Worm (Caenorhabditis elegans) whole organism, late embryonic: ENCODE results near the gene F47B8.14.

ENCODE experiments used
- C08G9.2 ChIP-seq: sonication (generic microtip); optimal IDR thresholded peaks from 2 replicates; lab custom pipeline; 2016; ENCODE audit warnings: mild to moderate bottlenecking, missing genetic modification characterization, moderate library complexity, missing compliant biosample characterization
- C38D4.7 ChIP-seq: fragments of 200-800 bp; sonication (Bioruptor generic); optimal IDR thresholded peaks from 2 replicates; lab custom pipeline; 2018; ENCODE audit warnings: mild to moderate bottlenecking, missing genetic modification characterization, moderate library complexity, missing compliant biosample characterization
- F13H6.1 ChIP-seq: sonication (generic microtip); optimal IDR thresholded peaks from 2 replicates; lab custom pipeline; 2016; ENCODE audit warnings: missing genetic modification characterization, missing compliant biosample characterization
- K02D7.2 ChIP-seq: sonication (generic microtip); optimal IDR thresholded peaks from 2 replicates; lab custom pipeline; 2017; ENCODE audit warnings: mild to moderate bottlenecking, missing genetic modification characterization, missing compliant biosample characterization
- ahr-1 ChIP-seq: sonication (generic microtip); optimal IDR thresholded peaks from 2 replicates; lab custom pipeline; 2016; ENCODE audit warnings: missing genetic modification characterization, missing compliant biosample characterization
- ceh-14 ChIP-seq: sonication (generic microtip); optimal IDR thresholded peaks from 2 replicates; lab custom pipeline; 2016; ENCODE audit warnings: missing genotype, missing genetic modification characterization, missing compliant biosample characterization
- ceh-18 ChIP-seq: sonication (generic microtip); optimal IDR thresholded peaks from 2 replicates; lab custom pipeline; 2016; ENCODE audit warnings: missing genetic modification characterization, missing compliant biosample characterization
- ceh-19 ChIP-seq: fragments of 200-800 bp; sonication (Bioruptor generic); optimal IDR thresholded peaks from 2 replicates; lab custom pipeline; 2018; ENCODE audit warnings: mild to moderate bottlenecking, missing genetic modification characterization, missing compliant biosample characterization
- ceh-2 ChIP-seq: sonication (generic microtip); optimal IDR thresholded peaks from 2 replicates; lab custom pipeline; 2016; ENCODE audit warnings: missing genotype, missing genetic modification characterization, missing compliant biosample characterization
- ceh-24 ChIP-seq: sonication (generic microtip); optimal IDR thresholded peaks from 2 replicates; lab custom pipeline; 2016; ENCODE audit warnings: mild to moderate bottlenecking, missing genetic modification characterization, missing compliant biosample characterization
- ceh-31 ChIP-seq: sonication (generic microtip); optimal IDR thresholded peaks from 2 replicates; lab custom pipeline; 2016; ENCODE audit warnings: missing genetic modification characterization, missing compliant biosample characterization
- ceh-34 ChIP-seq: sonication (generic microtip); optimal IDR thresholded peaks from 2 replicates; lab custom pipeline; 2016; ENCODE audit warnings: mild to moderate bottlenecking, missing genetic modification characterization, missing compliant biosample characterization
- ceh-45 ChIP-seq: fragments of 200-800 bp; sonication (Bioruptor generic); IDR thresholded peaks from 2 replicates; pipeline ENCODE4 v1.3.6; 2022; ENCODE audit warnings: missing genetic modification reagents, missing genetic modification characterization, missing compliant biosample characterization
- ceh-48 ChIP-seq: sonication (generic microtip); optimal IDR thresholded peaks from 2 replicates; lab custom pipeline; 2016; ENCODE audit warnings: missing genetic modification characterization, inconsistent platforms, missing compliant biosample characterization
- ceh-6 ChIP-seq: fragments of 200-800 bp; sonication (Bioruptor generic); optimal IDR thresholded peaks from 2 replicates; lab custom pipeline; 2018; ENCODE audit warnings: mild to moderate bottlenecking, missing genetic modification characterization, missing compliant biosample characterization
- ceh-9 ChIP-seq: sonication (generic microtip); optimal IDR thresholded peaks from 2 replicates; lab custom pipeline; 2016; ENCODE audit warnings: mild to moderate bottlenecking, missing genetic modification characterization, inconsistent platforms, missing compliant biosample characterization
- che-1 ChIP-seq: sonication (generic microtip); optimal IDR thresholded peaks from 2 replicates; lab custom pipeline; 2016; ENCODE audit warnings: mild to moderate bottlenecking, missing genetic modification characterization, missing compliant biosample characterization
- dve-1 ChIP-seq: sonication (generic microtip); optimal IDR thresholded peaks from 2 replicates; lab custom pipeline; 2017; ENCODE audit warnings: antibody characterized with exemption, mild to moderate bottlenecking, missing genetic modification characterization, missing compliant biosample characterization
- elt-2 ChIP-seq: sonication (generic microtip); optimal IDR thresholded peaks from 2 replicates; lab custom pipeline; 2016; ENCODE audit warnings: missing genetic modification reagents, missing genetic modification characterization, missing compliant biosample characterization
- ets-4 ChIP-seq: sonication (generic microtip); optimal IDR thresholded peaks from 2 replicates; lab custom pipeline; 2016; ENCODE audit warnings: missing genetic modification characterization, missing compliant biosample characterization
- eyg-1 ChIP-seq: sonication (generic microtip); optimal IDR thresholded peaks from 2 replicates; lab custom pipeline; 2016; ENCODE audit warnings: missing genotype, missing genetic modification characterization, missing compliant biosample characterization
- fax-1 ChIP-seq: sonication (generic microtip); optimal IDR thresholded peaks from 2 replicates; lab custom pipeline; 2016; ENCODE audit warnings: missing genotype, missing genetic modification characterization, missing compliant biosample characterization
- fkh-6 ChIP-seq: sonication (generic microtip); optimal IDR thresholded peaks from 2 replicates; lab custom pipeline; 2016; ENCODE audit warnings: missing genetic modification characterization, missing compliant biosample characterization
- gmeb-2 ChIP-seq: sonication (generic microtip); optimal IDR thresholded peaks from 2 replicates; lab custom pipeline; 2016; ENCODE audit warnings: missing genetic modification characterization, inconsistent platforms, missing compliant biosample characterization
- hlh-30 ChIP-seq: sonication (generic microtip); optimal IDR thresholded peaks from 2 replicates; lab custom pipeline; 2017; ENCODE audit warnings: antibody characterized with exemption, missing genetic modification characterization, missing compliant biosample characterization; ENCODE audit not compliant: insufficient read depth
- hlh-6 ChIP-seq: sonication (generic microtip); optimal IDR thresholded peaks from 2 replicates; lab custom pipeline; 2016; ENCODE audit warnings: missing genotype, missing genetic modification characterization, missing compliant biosample characterization
- hlh-8 ChIP-seq: sonication (generic microtip); optimal IDR thresholded peaks from 2 replicates; lab custom pipeline; 2016; ENCODE audit warnings: missing genotype, missing genetic modification characterization, missing compliant biosample characterization
- lin-11 ChIP-seq: fragments of 200-800 bp; sonication (Bioruptor generic); optimal IDR thresholded peaks from 2 replicates; lab custom pipeline; 2018; ENCODE audit warnings: mild to moderate bottlenecking, missing genetic modification characterization, missing compliant biosample characterization
- madf-2 ChIP-seq: sonication (generic microtip); optimal IDR thresholded peaks from 2 replicates; lab custom pipeline; 2017; ENCODE audit warnings: missing genetic modification characterization, missing compliant biosample characterization
- mec-3 ChIP-seq: sonication (generic microtip); optimal IDR thresholded peaks from 2 replicates; lab custom pipeline; 2016; ENCODE audit warnings: borderline replicate concordance, missing genetic modification characterization, missing compliant biosample characterization
- nfya-1 ChIP-seq: sonication (generic microtip); optimal IDR thresholded peaks from 2 replicates; lab custom pipeline; 2017; ENCODE audit warnings: missing genetic modification characterization, mild to moderate bottlenecking, missing compliant biosample characterization, antibody characterized with exemption, moderate library complexity
- odd-2 ChIP-seq: sonication (generic microtip); optimal IDR thresholded peaks from 2 replicates; lab custom pipeline; 2017; ENCODE audit warnings: antibody characterized with exemption, mild to moderate bottlenecking, missing genetic modification characterization, missing compliant biosample characterization
- pag-3 ChIP-seq: sonication (generic microtip); optimal IDR thresholded peaks from 2 replicates; lab custom pipeline; 2016; ENCODE audit warnings: missing compliant biosample characterization, missing genetic modification characterization, borderline replicate concordance
- pax-1 ChIP-seq: fragments of 150-350 bp; optimal IDR thresholded peaks from 2 replicates; lab custom pipeline; 2014; ENCODE audit warnings: missing biosample characterization, missing genetic modification characterization
- pha-2 ChIP-seq: sonication (generic microtip); optimal IDR thresholded peaks from 2 replicates; lab custom pipeline; 2017; ENCODE audit warnings: mild to moderate bottlenecking, missing genetic modification characterization, missing compliant biosample characterization
- pros-1 ChIP-seq: fragments of 150-350 bp; optimal IDR thresholded peaks from 2 replicates; lab custom pipeline; 2014; ENCODE audit warnings: missing biosample characterization, missing genetic modification reagents, missing genetic modification characterization
- ref-2 ChIP-seq: sonication (generic microtip); optimal IDR thresholded peaks from 2 replicates; lab custom pipeline; 2016; ENCODE audit warnings: missing genetic modification characterization, missing compliant biosample characterization
- rnt-1 ChIP-seq: sonication (generic microtip); optimal IDR thresholded peaks from 2 replicates; lab custom pipeline; 2016; ENCODE audit warnings: missing genetic modification characterization, missing compliant biosample characterization
- syd-9 ChIP-seq: sonication (generic microtip); optimal IDR thresholded peaks from 2 replicates; lab custom pipeline; 2016; ENCODE audit warnings: mild to moderate bottlenecking, missing genetic modification characterization, moderate library complexity, missing compliant biosample characterization
- tbx-2 ChIP-seq: sonication (generic microtip); optimal IDR thresholded peaks from 2 replicates; lab custom pipeline; 2016; ENCODE audit warnings: missing genetic modification characterization, missing compliant biosample characterization
- tbx-7 ChIP-seq: sonication (generic microtip); optimal IDR thresholded peaks from 2 replicates; lab custom pipeline; 2016; ENCODE audit warnings: missing genotype, missing genetic modification characterization, missing compliant biosample characterization
- unc-3 ChIP-seq, 2 experiments: fragments of 200-800 bp in 1 of 2; sonication (Bioruptor generic) in 1 of 2; sonication (generic microtip) in 1 of 2; conservative IDR thresholded peaks in 1 of 2; optimal IDR thresholded peaks in 1 of 2; 2 replicates each; pipeline versions ENCODE4 v1.3.6 to Lab custom; 2016 to 2022; ENCODE audit warnings: missing compliant biosample characterization in 2 of 2, missing genetic modification characterization in 2 of 2, missing genetic modification reagents in 1 of 2
- unc-42 ChIP-seq: sonication (generic microtip); optimal IDR thresholded peaks from 2 replicates; lab custom pipeline; 2016; ENCODE audit warnings: missing genotype, missing genetic modification characterization, missing compliant biosample characterization
- unc-86 ChIP-seq: sonication (generic microtip); optimal IDR thresholded peaks from 2 replicates; lab custom pipeline; 2016; ENCODE audit warnings: missing genetic modification characterization, missing compliant biosample characterization
- zip-5 ChIP-seq: sonication (generic microtip); optimal IDR thresholded peaks from 2 replicates; lab custom pipeline; 2016; ENCODE audit warnings: missing genetic modification characterization, missing compliant biosample characterization

Gene F47B8.14

ce11 chrV:14347234-14347826 lies 27.0 kb downstream of the F47B8.14 start, which contains the start of gene cept-2 (continued):
- peak; percentile 4 for TF ChIP-seq hlh-30 (tag; lab: Kevin White, UChicago)
- TF ChIP-seq pros-1 (tag; lab: Kevin White, UChicago): no peak
- TF ChIP-seq ceh-18 (tag; lab: Kevin White, UChicago): peak; percentile 77
- TF ChIP-seq ceh-45 (GFP tag; lab: Robert Waterston, UW): no peak
- TF ChIP-seq ceh-19 (GFP tag; lab: Kevin White, UChicago): no peak
- no peak for TF ChIP-seq ceh-9 (tag; lab: Kevin White, UChicago)
- peak; percentile 57 for TF ChIP-seq ahr-1
- no peak for TF ChIP-seq K02D7.2 (tag; lab: Kevin White, UChicago)
- TF ChIP-seq ceh-48 (tag; lab: Kevin White, UChicago): no peak
- TF ChIP-seq unc-42: peak; percentile 83
- no peak for TF ChIP-seq che-1 (tag; lab: Kevin White, UChicago)
- TF ChIP-seq fax-1 (tag; lab: Kevin White, UChicago): peak; percentile 75
- TF ChIP-seq gmeb-2: peak; percentile 21
- TF ChIP-seq pax-1 (tag; lab: Kevin White, UChicago): peak; percentile 75
- TF ChIP-seq hlh-6: no peak
- TF ChIP-seq hlh-8: peak; percentile 58
- peak; percentile 44 for TF ChIP-seq madf-2 (tag; lab: Kevin White, UChicago)
- peak; percentile 87 for TF ChIP-seq tbx-2
- peak; percentile 75 for TF ChIP-seq nfya-1 (tag; lab: Kevin White, UChicago)
- no peak for TF ChIP-seq C38D4.7
- TF ChIP-seq, all 69 proteins: peak for 28

DNA sequence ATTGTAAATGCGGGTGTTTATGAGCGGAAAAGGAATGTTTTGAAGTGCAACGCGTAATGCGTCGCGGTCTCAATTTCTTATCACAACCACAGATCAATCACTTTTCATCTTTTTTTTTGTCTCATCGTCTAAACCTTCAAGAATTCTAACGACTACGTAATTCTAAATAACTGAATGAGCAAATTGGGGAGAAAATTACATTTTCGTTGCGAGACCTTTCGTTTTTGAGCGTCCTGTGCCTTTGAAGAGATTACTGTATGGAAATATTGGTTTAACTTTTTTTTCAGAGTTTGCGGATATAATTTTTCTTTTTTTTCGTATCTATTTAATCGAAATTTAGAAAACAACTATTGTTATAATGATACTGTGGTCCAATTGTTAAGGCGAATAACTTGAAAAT lies 30.2 kb downstream of the F47B8.14 start:
- TF ChIP-seq ref-2 (tag; lab: Kevin White, UChicago) (no peak), pag-3 (tag; lab: Kevin White, UChicago) (no peak), ceh-9 (tag; lab: Kevin White, UChicago) (no peak), eyg-1 (tag; lab: Kevin White, UChicago) (no peak), fax-1 (tag; lab: Kevin White, UChicago) (no peak), che-1 (tag; lab: Kevin White, UChicago) (no peak), hlh-6 (no peak), hlh-8 (no peak)

DNA sequence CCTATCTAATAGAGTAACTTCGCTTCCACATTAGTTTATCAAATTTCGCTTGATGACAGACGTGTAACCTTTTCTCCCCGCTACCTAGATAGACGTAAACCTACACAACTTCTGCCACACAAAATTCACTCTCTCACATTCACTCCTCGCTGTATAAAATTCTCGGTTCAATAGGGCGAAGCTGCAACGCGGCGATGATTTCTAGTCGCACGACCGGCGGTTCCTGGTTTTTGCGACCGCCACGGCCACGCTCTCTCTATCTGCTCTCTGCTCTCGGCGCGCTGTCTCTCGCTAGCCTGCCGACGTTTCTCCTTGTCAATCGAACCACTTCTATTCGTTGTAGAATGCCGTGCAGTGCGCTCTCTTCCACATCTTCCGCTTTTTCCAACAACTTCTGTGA lies 30.6 kb downstream of the F47B8.14 start:
- TF ChIP-seq C08G9.2: peak; percentile 64
- no peak for TF ChIP-seq ceh-48 (tag; lab: Kevin White, UChicago)
- TF ChIP-seq ceh-19 (GFP tag; lab: Kevin White, UChicago): no peak
- peak; percentile 75 for TF ChIP-seq tbx-2
- TF ChIP-seq odd-2 (tag; lab: Kevin White, UChicago): no peak
- TF ChIP-seq dve-1 (tag; lab: Kevin White, UChicago): peak; percentile 22
- peak; percentile 78 for TF ChIP-seq ceh-31 (tag; lab: Kevin White, UChicago)
- TF ChIP-seq zip-5 (tag; lab: Kevin White, UChicago): no peak
- no peak for TF ChIP-seq mec-3 (tag; lab: Kevin White, UChicago)
- TF ChIP-seq pag-3 (tag; lab: Kevin White, UChicago): no peak
- no peak for TF ChIP-seq fax-1 (tag; lab: Kevin White, UChicago)
- TF ChIP-seq ceh-14 (tag; lab: Kevin White, UChicago): peak; percentile 55
- peak; percentile 7 for TF ChIP-seq ceh-2
- TF ChIP-seq lin-11 (tag; lab: Kevin White, UChicago): no peak
- TF ChIP-seq elt-2 (tag; lab: Kevin White, UChicago): no peak
- no peak for TF ChIP-seq ahr-1
- TF ChIP-seq ceh-6 (GFP tag; lab: Kevin White, UChicago): no peak
- TF ChIP-seq madf-2 (tag; lab: Kevin White, UChicago): peak; percentile 0
- no peak for TF ChIP-seq unc-3 (GFP tag; conservative IDR thresholded peaks at IDR 0.05; lab: Robert Waterston, UW)
- no peak for TF ChIP-seq unc-3 (tag; optimal IDR thresholded peaks at IDR 0.05; lab: Kevin White, UChicago)
- peak; percentile 38 for TF ChIP-seq ets-4 (tag; lab: Kevin White, UChicago)
- peak; percentile 54 for TF ChIP-seq ref-2 (tag; lab: Kevin White, UChicago)
- peak; percentile 3 for TF ChIP-seq F13H6.1 (tag; lab: Kevin White, UChicago)
- peak; percentile 24 for TF ChIP-seq syd-9 (tag; lab: Kevin White, UChicago)
- no peak for TF ChIP-seq unc-86
- TF ChIP-seq ceh-24 (tag; lab: Kevin White, UChicago): no peak
- no peak for TF ChIP-seq eyg-1 (tag; lab: Kevin White, UChicago)
- TF ChIP-seq unc-42: peak; percentile 72
- peak; percentile 58 for TF ChIP-seq pros-1 (tag; lab: Kevin White, UChicago)
- TF ChIP-seq fkh-6 (tag; lab: Kevin White, UChicago): peak; percentile 53
- TF ChIP-seq pha-2: no peak
- peak; percentile 43 for TF ChIP-seq ceh-34 (tag; lab: Kevin White, UChicago)
- TF ChIP-seq tbx-7 (tag; lab: Kevin White, UChicago): no peak
- TF ChIP-seq rnt-1 (tag; lab: Kevin White, UChicago): peak; percentile 60
